Worm (Caenorhabditis elegans): ENCODE data around the gene Y53G8AR.8.

DNA sequence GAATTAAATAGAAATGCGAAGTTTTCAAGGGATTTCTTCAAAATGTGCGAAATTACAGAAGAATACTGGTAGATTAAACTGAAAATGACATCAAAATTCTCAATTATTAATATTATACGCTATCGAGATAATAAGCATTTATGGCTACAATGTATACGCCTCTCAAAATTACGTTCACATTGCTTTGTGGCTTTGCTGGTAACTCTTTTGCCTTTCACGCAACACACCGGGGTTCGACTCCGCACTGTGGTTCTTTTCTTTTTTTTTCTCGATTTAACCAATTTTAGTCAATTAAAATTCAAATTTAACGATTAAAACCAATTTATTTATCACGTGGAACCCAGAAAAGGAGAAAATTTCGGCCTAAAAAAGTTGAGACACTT, 45.1 kb downstream of the Y53G8AR.8 start:
- TF ChIP-seq zag-1 (tag; optimal IDR thresholded peaks at IDR 0.05), result no peak
- peak; percentile 24 for TF ChIP-seq nhr-77 (tag; optimal IDR thresholded peaks at IDR 0.05)
- TF ChIP-seq egl-27 (tag; optimal IDR thresholded peaks at IDR 0.05), result no peak
- no peak for TF ChIP-seq nfya-1 (tag; optimal IDR thresholded peaks at IDR 0.05; ENCODE audit: insufficient read depth)

Measured in whole organism, L3 larva.